Fruit fly (Drosophila melanogaster): Measurements from ENCODE around the gene CG4611.

CG4611 gene

dm6 chr3L:5180968-5181612, 44.9 kb downstream of the CG4611 start:
- TF ChIP-seq CG5204 (GFP tag; optimal IDR thresholded peaks at IDR 0.05) (no peak), Crg-1 (GFP tag; optimal IDR thresholded peaks at IDR 0.05) (no peak), cic (GFP tag; optimal IDR thresholded peaks at IDR 0.05) (peak; percentile 59), CG12768 (GFP tag; optimal IDR thresholded peaks at IDR 0.05) (peak; percentile 34), CG7101 (tag; optimal IDR thresholded peaks at IDR 0.05) (peak; percentile 7), kay (GFP tag; ENCODE audit: borderline replicate concordance) (peak; percentile 79), CG14711 (tag; optimal IDR thresholded peaks at IDR 0.05) (no peak)

dm6 chr3L:5182255-5182993, 46.2 kb downstream of the CG4611 start:
- TF ChIP-seq bab1 (GFP tag; optimal IDR thresholded peaks at IDR 0.05), result no peak
- TF ChIP-seq cnc (optimal IDR thresholded peaks at IDR 0.05), result no peak
- no peak for TF ChIP-seq pad (GFP tag; optimal IDR thresholded peaks at IDR 0.05)
- no peak for TF ChIP-seq CG7101 (tag; optimal IDR thresholded peaks at IDR 0.05)
- no peak for TF ChIP-seq CG14711 (tag; optimal IDR thresholded peaks at IDR 0.05)

DNA sequence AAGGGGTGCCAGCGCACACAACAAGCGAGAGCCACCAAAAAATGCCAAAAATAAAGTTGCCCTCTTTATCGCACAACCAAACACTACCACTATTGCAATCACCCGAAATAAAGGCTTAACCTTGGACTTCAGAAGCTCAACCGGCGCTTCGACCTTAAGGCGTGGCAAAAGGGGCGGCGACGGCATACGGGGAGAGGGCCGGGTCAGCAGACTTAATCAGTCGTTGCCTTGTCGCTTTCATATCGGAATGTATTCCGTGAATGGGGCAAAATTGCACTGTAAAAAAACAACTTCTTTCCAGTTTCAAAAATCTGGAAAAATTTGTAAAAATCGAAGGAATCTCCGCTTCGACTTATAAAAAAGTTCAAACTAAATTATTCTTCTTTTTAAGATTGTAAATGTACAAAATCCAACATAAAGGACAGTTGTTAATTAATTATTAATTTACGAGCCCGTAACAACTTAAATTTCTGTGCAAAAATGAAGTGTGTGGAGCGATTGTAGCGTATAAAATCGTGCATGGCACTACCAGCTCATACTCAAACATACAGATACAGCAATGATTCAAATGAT, 46.9 kb downstream of the CG4611 start:
- TF ChIP-seq Crg-1 (GFP tag; optimal IDR thresholded peaks at IDR 0.05) (no peak), CG7101 (tag; optimal IDR thresholded peaks at IDR 0.05) (no peak), toe (GFP tag; optimal IDR thresholded peaks at IDR 0.05) (no peak), Mnt (GFP tag; optimal IDR thresholded peaks at IDR 0.05) (no peak), cnc (optimal IDR thresholded peaks at IDR 0.05) (no peak), CG1620 (GFP tag; optimal IDR thresholded peaks at IDR 0.05) (no peak), CG33017 (tag; optimal IDR thresholded peaks at IDR 0.05) (no peak), Hr96 (GFP tag; optimal IDR thresholded peaks at IDR 0.05) (no peak), pad (GFP tag; optimal IDR thresholded peaks at IDR 0.05) (no peak), cic (GFP tag; optimal IDR thresholded peaks at IDR 0.05) (no peak)

dm6 chr3L:5183662-5184061, 47.5 kb downstream of the CG4611 start:
- TF ChIP-seq kay (GFP tag; ENCODE audit: borderline replicate concordance), result peak; percentile 95
- TF ChIP-seq CG5204 (GFP tag; optimal IDR thresholded peaks at IDR 0.05), result no peak
- TF ChIP-seq Clk (GFP tag; optimal IDR thresholded peaks at IDR 0.05), result no peak
- TF ChIP-seq Hr96 (GFP tag; optimal IDR thresholded peaks at IDR 0.05), result no peak
- TF ChIP-seq ovo (GFP tag; optimal IDR thresholded peaks at IDR 0.05), result no peak

DNA sequence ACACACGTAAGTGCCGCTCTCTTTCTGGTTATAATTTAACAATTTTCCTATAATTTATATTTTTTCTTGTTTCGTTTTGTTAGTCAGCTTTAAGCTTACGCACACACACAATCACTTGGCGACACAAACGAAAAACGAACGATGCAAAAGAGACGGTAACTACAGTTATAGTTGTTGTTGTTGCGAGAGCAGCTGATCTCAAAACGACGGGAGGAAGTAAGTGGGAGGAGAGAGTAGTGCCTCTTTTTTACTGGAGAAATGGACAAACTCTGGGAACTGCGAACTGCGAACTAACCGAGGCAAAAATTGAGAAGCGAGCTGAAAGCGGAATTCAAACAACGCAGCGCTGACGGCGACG, 48.3 kb downstream of the CG4611 start:
- TF ChIP-seq tj (GFP tag; optimal IDR thresholded peaks at IDR 0.05), result no peak
- no peak for TF ChIP-seq Mnt (GFP tag; optimal IDR thresholded peaks at IDR 0.05)
- TF ChIP-seq Crg-1 (GFP tag; optimal IDR thresholded peaks at IDR 0.05), result no peak
- TF ChIP-seq CG7101 (tag; optimal IDR thresholded peaks at IDR 0.05), result no peak
- TF ChIP-seq ovo (GFP tag; optimal IDR thresholded peaks at IDR 0.05), result peak; percentile 53
- TF ChIP-seq CG5204 (GFP tag; optimal IDR thresholded peaks at IDR 0.05), result no peak
- TF ChIP-seq CG14711 (tag; optimal IDR thresholded peaks at IDR 0.05), result no peak
- no peak for TF ChIP-seq Clk (GFP tag; optimal IDR thresholded peaks at IDR 0.05)
- TF ChIP-seq Hr96 (GFP tag; optimal IDR thresholded peaks at IDR 0.05), result no peak
- TF ChIP-seq kay (GFP tag; ENCODE audit: borderline replicate concordance), result peak; percentile 51
- TF ChIP-seq CG1620 (GFP tag; optimal IDR thresholded peaks at IDR 0.05), result no peak
- no peak for TF ChIP-seq CG12768 (GFP tag; optimal IDR thresholded peaks at IDR 0.05)
- TF ChIP-seq pad (GFP tag; optimal IDR thresholded peaks at IDR 0.05), result no peak
- no peak for TF ChIP-seq cic (GFP tag; optimal IDR thresholded peaks at IDR 0.05)
- TF ChIP-seq CG11617 (GFP tag; optimal IDR thresholded peaks at IDR 0.05), result no peak

- TF ChIP-seq CG33017 (tag; optimal IDR thresholded peaks at IDR 0.05), result no peak
- peak; percentile 37 for TF ChIP-seq tj (GFP tag; optimal IDR thresholded peaks at IDR 0.05)
- TF ChIP-seq pad (GFP tag; optimal IDR thresholded peaks at IDR 0.05), result peak; percentile 48
- peak; percentile 83 for TF ChIP-seq cic (GFP tag; optimal IDR thresholded peaks at IDR 0.05)
These were observed 48.9 kb downstream of the CG4611 start for dm6 chr3L:5184860-5185639.

All from whole organism, adult.